Worm (Caenorhabditis elegans) whole organism, early embryonic: Measurements from ENCODE around the gene C29H12.6.

ENCODE experiments used
- ama-1 ChIP-seq: fragments of 150-350 bp; optimal IDR thresholded peaks from 2 replicates; lab custom pipeline; 2014
- ceh-13 ChIP-seq: fragments of 200-800 bp; sonication (Bioruptor generic); optimal IDR thresholded peaks from 2 replicates; lab custom pipeline; 2018; ENCODE audit warnings: mild to moderate bottlenecking, missing genetic modification characterization, missing compliant biosample characterization
- hnd-1 ChIP-seq: sonication (generic microtip); optimal IDR thresholded peaks from 2 replicates; lab custom pipeline; 2016; ENCODE audit warnings: missing genetic modification characterization, missing compliant biosample characterization

Gene C29H12.6

DNA sequence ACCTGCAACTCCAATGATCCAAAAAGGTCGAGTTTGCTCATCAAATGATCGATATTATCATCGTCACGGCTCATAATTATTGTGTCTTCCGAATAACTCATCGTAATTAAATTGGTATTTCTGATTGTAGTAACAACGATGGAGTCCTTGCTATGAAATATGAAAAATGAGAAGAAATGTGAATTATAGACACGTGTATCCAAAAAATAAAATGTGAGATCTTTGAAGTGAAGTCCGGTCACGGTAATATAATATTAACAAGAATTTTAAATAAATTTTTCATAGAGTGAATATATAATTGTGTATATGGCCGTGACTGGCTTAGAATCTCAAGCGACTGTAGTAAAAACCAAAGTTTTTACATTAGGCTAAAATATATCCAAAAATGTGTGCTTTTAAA is 51.0 kb downstream of the C29H12.6 start, which contains the start of gene H12I13.1:
H12I13.1 (minus strand) TSS at position 101 of the 400 bp plus-strand sequence.
- TF ChIP-seq hnd-1 (tag; lab: Kevin White, UChicago): no peak
- no peak for TF ChIP-seq ama-1 (lab: Kevin White, UChicago)
- no peak for TF ChIP-seq ceh-13 (GFP tag; lab: Kevin White, UChicago)
